Worm (Caenorhabditis elegans) whole organism, young adult: ENCODE data around the gene F14F8.9.
A peak's percentile ranks its signal among the peaks of the same experiment; 100 is the strongest.

Source experiments
- B0019.2 ChIP-seq: fragments of 200-800 bp; sonication (Bioruptor generic); conservative IDR thresholded peaks from 2 replicates; pipeline ENCODE4 v1.3.6; 2022; ENCODE audit warnings: missing genetic modification reagents, missing genetic modification characterization, missing compliant biosample characterization
- B0336.3 ChIP-seq: fragments of 200-800 bp; sonication (Bioruptor generic); IDR thresholded peaks from 2 replicates; pipeline ENCODE4 v1.3.6; 2022; ENCODE audit warnings: missing genetic modification characterization, missing compliant biosample characterization
- C06A6.2 ChIP-seq: fragments of 200-800 bp; sonication (Bioruptor generic); conservative IDR thresholded peaks from 2 replicates; pipeline ENCODE4 v1.3.6; 2022; ENCODE audit warnings: missing genetic modification characterization, missing compliant biosample characterization
- D2030.7 ChIP-seq: fragments of 200-800 bp; sonication (Bioruptor generic); IDR thresholded peaks from 2 replicates; pipeline ENCODE4 v1.3.6; 2022; ENCODE audit warnings: missing genetic modification reagents, missing genetic modification characterization, missing compliant biosample characterization
- F39B2.1 ChIP-seq: fragments of 200-800 bp; sonication (Bioruptor generic); IDR thresholded peaks from 2 replicates; pipeline ENCODE4 v1.3.6; 2022; ENCODE audit warnings: missing genetic modification reagents, missing genetic modification characterization, missing compliant biosample characterization
- F57A8.1 ChIP-seq: fragments of 200-800 bp; sonication (Bioruptor generic); optimal IDR thresholded peaks from 2 replicates; lab custom pipeline; 2018; ENCODE audit warnings: mild to moderate bottlenecking, missing genetic modification characterization, moderate library complexity, missing compliant biosample characterization
- T07F8.4 ChIP-seq: sonication (generic microtip); optimal IDR thresholded peaks from 2 replicates; lab custom pipeline; 2016; ENCODE audit warnings: mild to moderate bottlenecking, missing genetic modification characterization, moderate library complexity, missing compliant biosample characterization
- T26A5.8 ChIP-seq: sonication (generic microtip); optimal IDR thresholded peaks from 2 replicates; lab custom pipeline; 2016; ENCODE audit warnings: missing genetic modification characterization, missing compliant biosample characterization
- Y53F4B.3 ChIP-seq: fragments of 200-800 bp; sonication (Bioruptor generic); IDR thresholded peaks from 2 replicates; pipeline ENCODE4 v1.3.6; 2022; ENCODE audit warnings: missing genetic modification reagents, missing genetic modification characterization, missing compliant biosample characterization
- ama-1 ChIP-seq, 3 experiments: fragments of 150-350 bp in 1 of 3; sonication (generic microtip) in 2 of 3; optimal IDR thresholded peaks; 2 replicates each; lab custom pipeline; 2014 to 2018; ENCODE audit warnings: missing biosample characterization in 2 of 3, missing genetic modification characterization in 2 of 3, missing genetic modification reagents in 2 of 3
- athp-1 ChIP-seq: sonication (generic microtip); optimal IDR thresholded peaks from 2 replicates; lab custom pipeline; 2017; ENCODE audit warnings: mild to moderate bottlenecking, missing genetic modification characterization, missing compliant biosample characterization
- attf-3 ChIP-seq: fragments of 200-800 bp; sonication (Bioruptor generic); conservative IDR thresholded peaks from 2 replicates; pipeline ENCODE4 v1.3.6; 2022; ENCODE audit warnings: missing genetic modification reagents, missing genetic modification characterization, missing compliant biosample characterization
- attf-5 ChIP-seq: fragments of 200-800 bp; sonication (Bioruptor generic); optimal IDR thresholded peaks from 2 replicates; lab custom pipeline; 2018; ENCODE audit warnings: mild to moderate bottlenecking, missing genetic modification characterization, missing compliant biosample characterization
- bed-2 ChIP-seq: fragments of 200-800 bp; sonication (Bioruptor generic); IDR thresholded peaks from 2 replicates; pipeline ENCODE4 v1.3.6; 2022; ENCODE audit warnings: missing genetic modification reagents, missing genetic modification characterization, missing compliant biosample characterization
- ccch-3 ChIP-seq: fragments of 200-800 bp; sonication (Bioruptor generic); optimal IDR thresholded peaks from 2 replicates; lab custom pipeline; 2018; ENCODE audit warnings: mild to moderate bottlenecking, missing genetic modification characterization, missing compliant biosample characterization
- cebp-2 ChIP-seq: fragments of 200-800 bp; sonication (Bioruptor generic); IDR thresholded peaks from 2 replicates; pipeline ENCODE4 v1.3.6; 2022; ENCODE audit warnings: missing genetic modification characterization, missing compliant biosample characterization
- dox-1 ChIP-seq: fragments of 200-800 bp; sonication (Bioruptor generic); IDR thresholded peaks from 2 replicates; pipeline ENCODE4 v1.3.6; 2022; ENCODE audit warnings: missing genetic modification reagents, missing genetic modification characterization, missing compliant biosample characterization
- dpl-1 ChIP-seq: fragments of 150-350 bp; optimal IDR thresholded peaks from 2 replicates; lab custom pipeline; 2014; ENCODE audit warnings: missing biosample characterization, missing genetic modification reagents, missing genetic modification characterization
- egl-44 ChIP-seq: fragments of 200-800 bp; sonication (Bioruptor generic); IDR thresholded peaks from 2 replicates; pipeline ENCODE4 v1.3.6; 2022; ENCODE audit warnings: missing genetic modification reagents, missing genetic modification characterization, missing compliant biosample characterization
- egrh-3 ChIP-seq: fragments of 200-800 bp; sonication (Bioruptor generic); IDR thresholded peaks from 2 replicates; pipeline ENCODE4 v1.3.6; 2022; ENCODE audit warnings: missing genetic modification reagents, missing genetic modification characterization, missing compliant biosample characterization
- ekl-4 ChIP-seq: fragments of 200-800 bp; sonication (Bioruptor generic); IDR thresholded peaks from 2 replicates; pipeline ENCODE4 v1.3.6; 2022; ENCODE audit warnings: missing genetic modification reagents, missing genetic modification characterization, missing compliant biosample characterization
- ets-4 ChIP-seq: fragments of 200-800 bp; sonication (Bioruptor generic); optimal IDR thresholded peaks from 2 replicates; lab custom pipeline; 2018; ENCODE audit warnings: mild to moderate bottlenecking, missing genetic modification characterization, missing compliant biosample characterization
- him-1 ChIP-seq: sonication (generic microtip); optimal IDR thresholded peaks from 2 replicates; lab custom pipeline; 2016; ENCODE audit warnings: missing genotype, missing genetic modification reagents, missing genetic modification characterization, missing compliant biosample characterization
- hlh-12 ChIP-seq: sonication (generic microtip); optimal IDR thresholded peaks from 2 replicates; lab custom pipeline; 2016; ENCODE audit warnings: missing genetic modification characterization, missing compliant biosample characterization
- hmg-20 ChIP-seq: fragments of 200-800 bp; sonication (Bioruptor generic); IDR thresholded peaks from 2 replicates; pipeline ENCODE4 v1.3.6; 2022; ENCODE audit warnings: missing genetic modification reagents, missing genetic modification characterization, missing compliant biosample characterization
- hrde-1 ChIP-seq: sonication (generic microtip); optimal IDR thresholded peaks from 2 replicates; lab custom pipeline; 2016; ENCODE audit warnings: missing genetic modification characterization, mild to moderate bottlenecking, missing compliant biosample characterization, moderate library complexity, missing genotype, missing genetic modification reagents, borderline replicate concordance
- lag-1 ChIP-seq: fragments of 200-800 bp; sonication (Bioruptor generic); IDR thresholded peaks from 2 replicates; pipeline ENCODE4 v1.3.6; 2022; ENCODE audit warnings: missing genetic modification reagents, missing genetic modification characterization, missing compliant biosample characterization
- let-526 ChIP-seq: fragments of 200-800 bp; sonication (Bioruptor generic); IDR thresholded peaks from 2 replicates; pipeline ENCODE4 v1.3.6; 2022; ENCODE audit warnings: missing genetic modification reagents, missing genetic modification characterization, missing compliant biosample characterization
- madf-6 ChIP-seq: fragments of 200-800 bp; sonication (Bioruptor generic); IDR thresholded peaks from 2 replicates; pipeline ENCODE4 v1.3.6; 2022; ENCODE audit warnings: missing genetic modification reagents, missing genetic modification characterization, missing compliant biosample characterization
- madf-8 ChIP-seq: fragments of 200-800 bp; sonication (Bioruptor generic); conservative IDR thresholded peaks from 2 replicates; pipeline ENCODE4 v1.3.6; 2022; ENCODE audit warnings: missing genetic modification reagents, missing genetic modification characterization, missing compliant biosample characterization
- mcd-1 ChIP-seq: fragments of 200-800 bp; sonication (Bioruptor generic); IDR thresholded peaks from 2 replicates; pipeline ENCODE4 v1.3.6; 2022; ENCODE audit warnings: missing genetic modification reagents, missing genetic modification characterization, missing compliant biosample characterization
- mel-28 ChIP-seq: sonication (generic microtip); optimal IDR thresholded peaks from 2 replicates; lab custom pipeline; 2016; ENCODE audit warnings: borderline replicate concordance, mild to moderate bottlenecking, missing genetic modification characterization, missing compliant biosample characterization
- mes-4 ChIP-seq: sonication (generic microtip); optimal IDR thresholded peaks from 2 replicates; lab custom pipeline; 2016; ENCODE audit warnings: missing genotype, missing genetic modification characterization, missing compliant biosample characterization
- nfya-2 ChIP-seq: fragments of 200-800 bp; sonication (Bioruptor generic); IDR thresholded peaks from 2 replicates; pipeline ENCODE4 v1.3.6; 2022; ENCODE audit warnings: missing genetic modification reagents, missing genetic modification characterization, missing compliant biosample characterization
- nhr-120 ChIP-seq: fragments of 200-800 bp; sonication (Bioruptor generic); IDR thresholded peaks from 2 replicates; pipeline ENCODE4 v1.3.6; 2022; ENCODE audit warnings: missing genetic modification characterization, missing compliant biosample characterization
- nhr-27 ChIP-seq: fragments of 200-800 bp; sonication (Bioruptor generic); optimal IDR thresholded peaks from 2 replicates; lab custom pipeline; 2018; ENCODE audit warnings: mild to moderate bottlenecking, missing genetic modification characterization, moderate library complexity, missing compliant biosample characterization
- nhr-80 ChIP-seq: sonication (generic microtip); optimal IDR thresholded peaks from 2 replicates; lab custom pipeline; 2016; ENCODE audit warnings: missing genetic modification characterization, missing compliant biosample characterization
- nhr-90 ChIP-seq: sonication (generic microtip); optimal IDR thresholded peaks from 2 replicates; lab custom pipeline; 2016; ENCODE audit warnings: missing genotype, mild to moderate bottlenecking, missing genetic modification characterization, missing compliant biosample characterization
- rec-8 ChIP-seq, 2 experiments: sonication (generic microtip); optimal IDR thresholded peaks; 2 replicates each; lab custom pipeline; 2016; ENCODE audit warnings: mild to moderate bottlenecking in 2 of 2, missing genetic modification characterization in 2 of 2, missing genetic modification reagents in 2 of 2, missing genotype in 2 of 2, missing biosample characterization in 1 of 2, missing compliant biosample characterization in 1 of 2, moderate library complexity in 1 of 2
- rpc-1 ChIP-seq, 2 experiments: fragments of 150-350 bp in 1 of 2; sonication (generic microtip) in 1 of 2; optimal IDR thresholded peaks; 2 replicates each; lab custom pipeline; 2014 to 2018; ENCODE audit warnings: missing biosample characterization in 1 of 2, missing genetic modification characterization in 1 of 2, missing genetic modification reagents in 1 of 2, missing genotype in 1 of 2
- snpc-4 ChIP-seq, 5 experiments: fragments of 150-350 bp in 1 of 5; sonication (generic microtip) in 4 of 5; optimal IDR thresholded peaks; 2 replicates each; lab custom pipeline; 2014 to 2018; ENCODE audit warnings: missing genetic modification characterization in 5 of 5, missing biosample characterization in 3 of 5, antibody characterized with exemption in 2 of 5, mild to moderate bottlenecking in 2 of 5, missing compliant biosample characterization in 2 of 5, missing genotype in 2 of 5, moderate library complexity in 2 of 5, missing genetic modification reagents in 1 of 5
- tbx-9 ChIP-seq: sonication (generic microtip); optimal IDR thresholded peaks from 2 replicates; lab custom pipeline; 2016; ENCODE audit warnings: borderline replicate concordance, missing genetic modification characterization, inconsistent platforms, missing compliant biosample characterization
- tlf-1 ChIP-seq: fragments of 200-800 bp; sonication (Bioruptor generic); optimal IDR thresholded peaks from 2 replicates; lab custom pipeline; 2018; ENCODE audit warnings: mild to moderate bottlenecking, missing genetic modification characterization, missing compliant biosample characterization
- unc-130 ChIP-seq: sonication (generic microtip); optimal IDR thresholded peaks from 2 replicates; lab custom pipeline; 2016; ENCODE audit warnings: missing genetic modification reagents, missing genetic modification characterization, missing compliant biosample characterization
- zim-3 ChIP-seq: sonication (generic microtip); optimal IDR thresholded peaks from 2 replicates; lab custom pipeline; 2017; ENCODE audit warnings: mild to moderate bottlenecking, missing genetic modification characterization, moderate library complexity, missing compliant biosample characterization
- ztf-3 ChIP-seq: fragments of 200-800 bp; sonication (Bioruptor generic); optimal IDR thresholded peaks from 2 replicates; lab custom pipeline; 2018; ENCODE audit warnings: mild to moderate bottlenecking, missing genetic modification characterization, missing compliant biosample characterization

F14F8.9 gene

ce11 chrV:16648317-16649018, 19.9 kb downstream of the F14F8.9 start, which contains the start of gene W06G6.20 (continued):
- TF ChIP-seq mel-28 (tag; lab: Kevin White, UChicago) (no peak), madf-8 (GFP tag; lab: Robert Waterston, UW) (no peak), rpc-1 (optimal IDR thresholded peaks at IDR 0.05; lab: Kevin White, UChicago) (peak; percentile 71), rpc-1 (tag; optimal IDR thresholded peaks at IDR 0.05; lab: Kevin White, UChicago) (peak; percentile 90), madf-6 (GFP tag; lab: Robert Waterston, UW) (no peak), rec-8 (tag; optimal IDR thresholded peaks at IDR 0.05; lab: Kevin White, UChicago) (peak in 1 of 2 experiments; percentile 11), hlh-12 (tag; lab: Kevin White, UChicago) (no peak), ccch-3 (GFP tag; lab: Kevin White, UChicago) (no peak), mes-4 (tag; lab: Kevin White, UChicago) (no peak), dpl-1 (GFP tag; lab: Kevin White, UChicago) (no peak), unc-130 (GFP tag; lab: Kevin White, UChicago) (no peak), ekl-4 (no peak), tlf-1 (GFP tag; lab: Kevin White, UChicago) (no peak), cebp-2 (GFP tag; lab: Robert Waterston, UW) (no peak), nhr-120 (GFP tag; lab: Robert Waterston, UW) (no peak), zim-3 (no peak), ama-1 (optimal IDR thresholded peaks at IDR 0.05; lab: Kevin White, UChicago) (no peak), ama-1 (GFP tag; optimal IDR thresholded peaks at IDR 0.05; lab: Kevin White, UChicago) (no peak), let-526 (GFP tag; lab: Robert Waterston, UW) (no peak), hmg-20 (no peak), attf-3 (no peak), snpc-4 (GFP tag; optimal IDR thresholded peaks at IDR 0.05; lab: Kevin White, UChicago) (peak; percentile 44), snpc-4 (tag; optimal IDR thresholded peaks at IDR 0.05; lab: Kevin White, UChicago) (peak in 3 of 4 experiments; percentile 29 to 85 (median 76)), C06A6.2 (GFP tag; lab: Robert Waterston, UW) (no peak), nhr-80 (tag; lab: Kevin White, UChicago) (peak; percentile 3), nhr-27 (tag; lab: Kevin White, UChicago) (no peak), lag-1 (no peak), nhr-90 (tag; lab: Kevin White, UChicago) (peak; percentile 39), Y53F4B.3 (GFP tag; lab: Robert Waterston, UW) (no peak), hrde-1 (tag; lab: Kevin White, UChicago) (no peak), mcd-1 (GFP tag; lab: Robert Waterston, UW) (no peak; the same call in 1 of the 2 replicates), ets-4 (no peak), T26A5.8 (no peak), F39B2.1 (GFP tag; lab: Robert Waterston, UW) (no peak), T07F8.4 (tag; lab: Kevin White, UChicago) (peak; percentile 40), B0336.3 (GFP tag; lab: Robert Waterston, UW) (no peak), ztf-3 (GFP tag; lab: Kevin White, UChicago) (no peak), F57A8.1 (GFP tag; lab: Kevin White, UChicago) (no peak), attf-5 (GFP tag; lab: Kevin White, UChicago) (no peak), bed-2 (GFP tag; lab: Robert Waterston, UW) (no peak), B0019.2 (GFP tag; lab: Robert Waterston, UW) (no peak), him-1 (tag; lab: Kevin White, UChicago) (peak; percentile 74), egl-44 (no peak), D2030.7 (GFP tag; lab: Robert Waterston, UW) (0 out of 2 replicates have a peak, but pooled peaks have one; percentile 22), tbx-9 (tag; lab: Kevin White, UChicago) (no peak), egrh-3 (no peak), athp-1 (no peak), nfya-2 (no peak), dox-1 (GFP tag; lab: Robert Waterston, UW) (0 out of 2 replicates have a peak, but pooled peaks have one; percentile 18)
